Worm (Caenorhabditis elegans): ENCODE measurements around the gene F23B12.7.

F23B12.7 gene

DNA sequence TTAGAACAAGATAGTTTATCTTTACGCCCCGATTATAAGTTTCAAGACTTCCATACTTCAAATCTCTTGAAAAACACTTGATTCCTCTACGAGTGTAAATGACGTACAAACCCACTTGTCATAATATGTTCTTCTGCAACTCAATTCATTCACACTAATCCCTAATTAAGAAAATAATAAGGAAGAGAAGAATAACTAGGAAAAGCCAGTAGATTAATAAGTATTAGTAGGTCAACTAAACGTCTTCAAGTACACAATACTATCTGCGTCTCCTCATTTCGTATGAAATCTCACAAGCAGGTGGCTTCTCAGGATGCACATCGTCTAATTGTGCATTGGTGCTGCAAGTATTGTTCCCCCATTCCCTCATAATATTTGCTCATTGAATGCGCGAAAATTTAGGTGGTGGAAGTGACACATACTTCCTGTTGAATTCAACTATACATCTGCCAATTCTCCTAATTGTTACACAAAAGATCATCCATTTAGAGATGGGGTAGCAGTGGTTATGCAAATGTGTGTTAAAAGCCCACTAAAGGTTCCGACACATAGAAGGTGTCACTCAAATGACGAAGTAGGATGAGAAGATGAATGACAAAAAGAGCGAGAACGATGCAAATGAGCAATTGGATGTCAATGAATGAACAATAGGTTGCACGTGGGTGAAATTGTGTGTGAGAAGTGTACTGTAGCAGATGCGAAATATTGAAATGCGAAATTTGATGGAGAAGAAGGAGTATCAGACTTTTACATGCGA, 22.2 kb upstream of the F23B12.7 start:
- no peak for TF ChIP-seq lin-39 (tag; optimal IDR thresholded peaks at IDR 0.05)
- no peak for TF ChIP-seq ztf-11 (tag; optimal IDR thresholded peaks at IDR 0.05)
- TF ChIP-seq nhr-10 (tag; optimal IDR thresholded peaks at IDR 0.05) = no peak
- TF ChIP-seq ZK546.5 (tag; optimal IDR thresholded peaks at IDR 0.05) = no peak
- TF ChIP-seq lsy-2 (tag; optimal IDR thresholded peaks at IDR 0.05) = no peak
- no peak for TF ChIP-seq C34F6.9 (tag; optimal IDR thresholded peaks at IDR 0.05)
- no peak for TF ChIP-seq mdl-1 (tag; optimal IDR thresholded peaks at IDR 0.05)
- TF ChIP-seq dmd-4 (tag; optimal IDR thresholded peaks at IDR 0.05) = no peak
- no peak for TF ChIP-seq fos-1 (tag; optimal IDR thresholded peaks at IDR 0.05)
- TF ChIP-seq crh-2 (tag; optimal IDR thresholded peaks at IDR 0.05) = no peak
- TF ChIP-seq unc-55 (GFP tag; optimal IDR thresholded peaks at IDR 0.05) = no peak
- no peak for TF ChIP-seq ceh-16 (tag; optimal IDR thresholded peaks at IDR 0.05)
- TF ChIP-seq nhr-25 (tag; optimal IDR thresholded peaks at IDR 0.05) = no peak
- TF ChIP-seq ama-1 (optimal IDR thresholded peaks at IDR 0.05) = no peak
- no peak for TF ChIP-seq nhr-237 (tag; optimal IDR thresholded peaks at IDR 0.05)
- no peak for TF ChIP-seq mab-5 (tag; optimal IDR thresholded peaks at IDR 0.05)

DNA sequence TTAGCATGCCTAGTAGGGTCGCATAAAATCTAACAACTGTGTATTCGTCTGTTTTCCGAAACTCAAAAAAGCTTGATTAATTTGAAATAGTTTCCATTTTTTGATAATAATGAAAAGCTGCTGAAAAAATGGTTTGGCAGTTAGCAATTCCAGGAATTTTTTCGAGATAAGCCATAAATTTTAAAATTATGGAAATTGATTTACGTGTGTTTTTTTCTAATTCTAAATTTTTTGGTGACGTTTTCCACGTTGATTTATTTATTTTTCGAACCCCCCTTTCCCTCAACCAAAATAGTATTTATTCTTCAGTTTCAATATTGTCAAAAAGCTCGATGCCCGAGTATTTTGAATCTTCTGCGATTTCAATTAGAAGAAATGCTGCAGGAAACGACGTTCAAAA, 20.6 kb upstream of the F23B12.7 start, which contains the start of gene F23B12.1:
Gene F23B12.1, plus strand, starts transcription at position 301 of the 400 bp plus-strand sequence.
- TF ChIP-seq nhr-25 (tag; optimal IDR thresholded peaks at IDR 0.05) = no peak

DNA sequence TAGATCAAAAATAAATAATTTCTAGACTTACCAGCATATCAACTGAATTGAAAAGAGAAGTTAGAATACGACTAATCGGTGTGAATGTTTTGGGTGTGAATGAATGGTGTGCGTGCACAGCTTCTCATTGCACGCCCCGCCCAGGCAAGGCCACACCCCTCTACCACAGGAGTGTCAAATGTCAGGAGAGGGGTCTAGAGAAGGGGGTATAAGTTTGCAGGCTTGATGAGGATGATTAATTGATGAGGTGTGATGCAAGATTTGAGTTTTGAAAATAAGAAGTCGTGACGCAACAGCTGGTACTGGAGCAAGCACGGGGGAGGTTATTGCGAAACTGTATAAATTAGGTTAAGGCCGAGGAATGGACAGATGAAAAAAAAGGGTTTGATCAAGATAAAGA, 17.2 kb upstream of the F23B12.7 start, which contains the start of gene egl-1:
Gene egl-1, minus strand, starts transcription at position 101 of the 400 bp plus-strand sequence.
- TF ChIP-seq crh-2 (tag; optimal IDR thresholded peaks at IDR 0.05) = no peak
- no peak for TF ChIP-seq unc-62 (GFP tag; optimal IDR thresholded peaks at IDR 0.05)
- TF ChIP-seq nhr-237 (tag; optimal IDR thresholded peaks at IDR 0.05) = no peak
- TF ChIP-seq lin-13 (GFP tag; optimal IDR thresholded peaks at IDR 0.05) = no peak
- TF ChIP-seq nhr-11 (tag; optimal IDR thresholded peaks at IDR 0.05) = no peak
- TF ChIP-seq sma-3 (GFP tag; optimal IDR thresholded peaks at IDR 0.05) = no peak
- no peak for TF ChIP-seq ZK546.5 (tag; optimal IDR thresholded peaks at IDR 0.05)

DNA sequence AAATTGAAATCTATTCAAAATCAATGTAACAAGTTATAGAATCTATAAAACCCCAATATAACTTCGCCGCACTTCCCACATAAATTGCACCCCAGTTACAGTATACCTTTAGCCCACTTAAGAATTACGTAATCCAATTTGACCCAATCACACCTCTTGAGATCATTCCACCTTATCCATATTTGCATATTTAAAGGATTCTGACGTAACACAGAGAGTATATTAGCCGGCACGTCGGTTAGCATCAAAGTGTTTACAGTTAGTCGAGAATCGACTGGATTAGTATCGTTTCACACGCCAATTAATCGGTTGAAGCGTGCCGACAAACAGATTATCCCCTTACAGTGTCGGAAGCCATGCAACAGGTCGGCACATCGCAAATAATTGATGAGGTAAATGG, 15.9 kb upstream of the F23B12.7 start:
- no peak for TF ChIP-seq nhr-10 (tag; optimal IDR thresholded peaks at IDR 0.05)
- no peak for TF ChIP-seq nhr-23 (tag; optimal IDR thresholded peaks at IDR 0.05)
- TF ChIP-seq ztf-11 (tag; optimal IDR thresholded peaks at IDR 0.05) = no peak

DNA sequence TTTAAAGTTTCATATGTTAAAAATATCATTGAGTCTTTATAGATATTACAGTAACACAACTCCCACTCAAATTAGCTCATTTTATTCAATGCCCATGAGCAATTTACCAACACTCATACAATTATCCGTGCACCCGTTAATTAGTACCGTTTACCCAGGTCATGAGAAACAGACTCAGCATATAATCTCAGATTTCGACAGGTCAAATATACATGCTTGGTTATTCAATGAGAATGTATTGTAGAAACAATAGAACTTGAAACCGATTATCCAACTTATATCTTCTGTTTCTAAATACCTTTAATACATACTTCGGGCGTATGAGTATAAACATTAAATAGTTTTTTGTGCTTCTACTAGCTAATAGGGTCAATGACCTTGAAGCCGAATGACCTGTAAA, 13.3 kb upstream of the F23B12.7 start:
- TF ChIP-seq peb-1 (tag; optimal IDR thresholded peaks at IDR 0.05) = no peak

DNA sequence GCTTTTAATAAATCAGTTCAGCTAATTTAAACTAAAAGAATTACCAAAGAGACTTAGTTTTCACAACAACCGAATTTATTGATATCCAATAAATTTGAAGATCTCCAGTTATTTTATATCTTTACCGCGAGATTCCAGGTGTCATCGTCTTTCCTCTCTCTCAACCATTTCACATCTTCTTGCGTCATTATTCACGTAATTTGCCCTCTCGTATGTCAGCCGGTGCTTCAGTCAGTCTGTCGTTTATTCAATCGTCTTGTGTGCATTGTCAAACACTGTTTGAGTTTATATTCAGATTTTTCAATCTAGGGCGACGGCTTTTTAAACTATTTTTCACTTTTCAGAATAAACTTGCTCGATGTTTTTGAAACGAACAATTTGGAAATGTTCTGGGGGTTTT, 12.1 kb upstream of the F23B12.7 start:
- TF ChIP-seq gmeb-1 (tag; optimal IDR thresholded peaks at IDR 0.05) (no peak), elt-3 (tag; optimal IDR thresholded peaks at IDR 0.05) (no peak), unc-62 (GFP tag; optimal IDR thresholded peaks at IDR 0.05) (no peak), lin-11 (tag; optimal IDR thresholded peaks at IDR 0.05) (no peak), nhr-25 (tag; optimal IDR thresholded peaks at IDR 0.05) (no peak), elt-1 (tag; optimal IDR thresholded peaks at IDR 0.05) (no peak), skn-1 (tag; optimal IDR thresholded peaks at IDR 0.05) (no peak), snpc-4 (tag; optimal IDR thresholded peaks at IDR 0.05) (no peak), sma-3 (GFP tag; optimal IDR thresholded peaks at IDR 0.05) (no peak), nhr-12 (tag; optimal IDR thresholded peaks at IDR 0.05) (no peak), ceh-82 (tag; optimal IDR thresholded peaks at IDR 0.05) (no peak), sem-4 (tag; optimal IDR thresholded peaks at IDR 0.05) (no peak)
